Worm (Caenorhabditis elegans): ENCODE data around the gene spe-41.

- TF ChIP-seq elt-3 (tag; optimal IDR thresholded peaks at IDR 0.05) (no peak), unc-39 (tag; optimal IDR thresholded peaks at IDR 0.05) (no peak), nhr-12 (tag; optimal IDR thresholded peaks at IDR 0.05) (no peak), unc-62 (GFP tag; optimal IDR thresholded peaks at IDR 0.05) (no peak), ztf-11 (tag; optimal IDR thresholded peaks at IDR 0.05) (no peak)
Measured at ce11 chrIII:3425438-3425837, 18.6 kb downstream of the spe-41 start, which contains the start of gene metl-18.
